Worm (Caenorhabditis elegans) whole organism, late embryonic: ENCODE data around the gene rpn-12.

Experiments used
- ama-1 ChIP-seq: fragments of 150-350 bp; optimal IDR thresholded peaks from 2 replicates; lab custom pipeline; 2014
- ceh-18 ChIP-seq: sonication (generic microtip); optimal IDR thresholded peaks from 2 replicates; lab custom pipeline; 2016; ENCODE audit warnings: missing genetic modification characterization, missing compliant biosample characterization
- ceh-48 ChIP-seq: sonication (generic microtip); optimal IDR thresholded peaks from 2 replicates; lab custom pipeline; 2016; ENCODE audit warnings: missing genetic modification characterization, inconsistent platforms, missing compliant biosample characterization
- ets-4 ChIP-seq: sonication (generic microtip); optimal IDR thresholded peaks from 2 replicates; lab custom pipeline; 2016; ENCODE audit warnings: missing genetic modification characterization, missing compliant biosample characterization
- fkh-6 ChIP-seq: sonication (generic microtip); optimal IDR thresholded peaks from 2 replicates; lab custom pipeline; 2016; ENCODE audit warnings: missing genetic modification characterization, missing compliant biosample characterization
- hlh-6 ChIP-seq: sonication (generic microtip); optimal IDR thresholded peaks from 2 replicates; lab custom pipeline; 2016; ENCODE audit warnings: missing genotype, missing genetic modification characterization, missing compliant biosample characterization
- hlh-8 ChIP-seq: sonication (generic microtip); optimal IDR thresholded peaks from 2 replicates; lab custom pipeline; 2016; ENCODE audit warnings: missing genotype, missing genetic modification characterization, missing compliant biosample characterization
- pat-9 ChIP-seq: fragments of 200-800 bp; sonication (Bioruptor generic); optimal IDR thresholded peaks from 2 replicates; lab custom pipeline; 2018; ENCODE audit warnings: mild to moderate bottlenecking, missing genetic modification characterization, moderate library complexity, missing compliant biosample characterization
- pha-4 ChIP-seq: fragments of 150-350 bp; optimal IDR thresholded peaks from 2 replicates; lab custom pipeline; 2018; ENCODE audit warnings: missing biosample characterization, missing genetic modification reagents, missing genetic modification characterization
- pqm-1 ChIP-seq: sonication (generic microtip); optimal IDR thresholded peaks from 2 replicates; lab custom pipeline; 2016; ENCODE audit warnings: missing genetic modification characterization, missing compliant biosample characterization
- sdc-2 ChIP-seq: sonication (generic microtip); optimal IDR thresholded peaks from 2 replicates; lab custom pipeline; 2016; ENCODE audit warnings: missing genotype, missing genetic modification characterization, missing compliant biosample characterization
- sox-4 ChIP-seq: sonication (generic microtip); optimal IDR thresholded peaks from 2 replicates; lab custom pipeline; 2017; ENCODE audit warnings: mild to moderate bottlenecking, missing genetic modification characterization, inconsistent platforms, missing compliant biosample characterization
- tbx-2 ChIP-seq: sonication (generic microtip); optimal IDR thresholded peaks from 2 replicates; lab custom pipeline; 2016; ENCODE audit warnings: missing genetic modification characterization, missing compliant biosample characterization

ce11 chrII:11617715-11618114 lies 35.2 kb upstream of the rpn-12 start:
- no peak for TF ChIP-seq sdc-2
- no peak for TF ChIP-seq ama-1
- no peak for TF ChIP-seq hlh-6 (tag; lab: Kevin White, UChicago)
- no peak for TF ChIP-seq pha-4 (tag; lab: Kevin White, UChicago)
- TF ChIP-seq ceh-48 (tag; lab: Kevin White, UChicago) = no peak
- no peak for TF ChIP-seq hlh-8 (tag; lab: Kevin White, UChicago)
- no peak for TF ChIP-seq pat-9 (tag; lab: Kevin White, UChicago)
- no peak for TF ChIP-seq pqm-1
- no peak for TF ChIP-seq ets-4 (tag; lab: Kevin White, UChicago)
- no peak for TF ChIP-seq tbx-2 (tag; lab: Kevin White, UChicago)
- TF ChIP-seq sox-4 = no peak
- no peak for TF ChIP-seq ceh-18 (tag; lab: Kevin White, UChicago)
- no peak for TF ChIP-seq fkh-6 (tag; lab: Kevin White, UChicago)
